Fruit fly (Drosophila melanogaster) whole organism, pupa: ENCODE data around the gene CG6136.

Experiments
- CG12605 ChIP-seq: fragments of 200-800 bp; sonication (Bioruptor generic); IDR thresholded peaks from 2 replicates; pipeline ENCODE4 v1.3.6; 2022; ENCODE audit warnings: missing biosample characterization, missing genetic modification characterization
- CG13204 ChIP-seq: fragments of 200-800 bp; sonication (Bioruptor generic); optimal IDR thresholded peaks from 2 replicates; lab custom pipeline; 2018; ENCODE audit warnings: missing biosample characterization, mild to moderate bottlenecking, missing genetic modification characterization, moderate library complexity
- CG17806 ChIP-seq: fragments of 200-800 bp; sonication (Bioruptor generic); optimal IDR thresholded peaks from 2 replicates; lab custom pipeline; 2018; ENCODE audit warnings: missing biosample characterization, mild to moderate bottlenecking, missing genetic modification characterization, moderate library complexity
- CG4496 ChIP-seq: fragments of 200-800 bp; sonication (Bioruptor generic); IDR thresholded peaks from 3 replicates; pipeline ENCODE4 v1.3.6; 2022; ENCODE audit warnings: missing biosample characterization, missing genetic modification characterization
- CG8159 ChIP-seq: fragments of 200-800 bp; sonication (Bioruptor generic); optimal IDR thresholded peaks from 3 replicates; lab custom pipeline; 2018; ENCODE audit warnings: missing biosample characterization, mild to moderate bottlenecking, missing genetic modification characterization, moderate library complexity
- D1 ChIP-seq: fragments of 200-800 bp; sonication (Bioruptor generic); optimal IDR thresholded peaks from 2 replicates; lab custom pipeline; 2018; ENCODE audit warnings: missing biosample characterization, mild to moderate bottlenecking, missing genetic modification characterization, moderate library complexity
- EcR ChIP-seq: fragments of 200-800 bp; sonication (Bioruptor generic); optimal IDR thresholded peaks from 3 replicates; lab custom pipeline; 2019; ENCODE audit warnings: missing biosample characterization, missing genetic modification characterization, mild to moderate bottlenecking, moderate library complexity, missing genetic modification reagents
- Ets98B ChIP-seq: fragments of 200-800 bp; sonication (Bioruptor generic); IDR thresholded peaks from 2 replicates; pipeline ENCODE4 v1.3.6; 2022; ENCODE audit warnings: missing biosample characterization, missing genetic modification characterization
- Pif1A ChIP-seq: fragments of 200-800 bp; sonication (Bioruptor generic); optimal IDR thresholded peaks from 3 replicates; lab custom pipeline; 2016; ENCODE audit warnings: missing biosample characterization, missing genetic modification characterization
- fd96Ca ChIP-seq: fragments of 200-800 bp; sonication (Bioruptor generic); IDR thresholded peaks from 3 replicates; pipeline ENCODE4 v1.3.6; 2022; ENCODE audit warnings: missing biosample characterization, missing genetic modification characterization
- rn ChIP-seq: fragments of 200-800 bp; sonication (Bioruptor generic); IDR thresholded peaks from 2 replicates; pipeline ENCODE4 v1.3.6; 2022; ENCODE audit warnings: missing biosample characterization, missing genetic modification characterization

DNA sequence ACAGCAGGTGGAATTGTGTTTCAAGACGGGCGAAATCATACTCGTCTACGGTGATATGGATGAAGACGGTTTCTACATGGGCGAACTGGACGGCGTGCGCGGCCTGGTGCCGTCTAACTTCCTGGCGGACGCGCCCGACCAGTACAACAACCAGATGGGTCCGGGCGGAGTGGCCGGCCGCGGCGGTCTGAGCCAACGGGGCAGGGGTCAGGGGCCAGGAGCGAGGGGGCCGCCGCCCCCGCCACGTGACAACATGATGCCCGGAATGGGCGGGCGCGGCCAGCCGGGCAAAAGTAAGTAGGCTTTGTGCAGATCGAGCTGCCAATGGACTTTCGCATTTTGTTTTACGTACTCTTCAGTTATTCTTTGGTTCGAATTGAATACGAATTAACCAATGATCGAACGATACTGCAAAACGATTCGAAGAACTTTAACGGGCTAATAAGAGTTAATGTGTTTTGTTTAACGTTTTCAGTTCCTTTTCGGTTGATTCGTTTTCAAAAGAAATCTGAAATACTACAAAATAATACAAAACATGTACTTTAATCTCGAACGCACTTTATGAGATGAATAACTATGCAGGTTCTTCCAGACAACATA lies 21.3 kb upstream of the CG6136 start:
- no peak for TF ChIP-seq EcR (GFP tag; lab: Kevin White, UChicago)
- TF ChIP-seq CG8159 (tag; lab: Kevin White, UChicago) = no peak
- no peak for TF ChIP-seq fd96Ca (GFP tag; lab: Robert Waterston, UW)
- no peak for TF ChIP-seq CG13204 (GFP tag; lab: Kevin White, UChicago)
- TF ChIP-seq D1 (tag; lab: Kevin White, UChicago) = no peak
- no peak for TF ChIP-seq CG4496 (GFP tag; lab: Robert Waterston, UW)
- TF ChIP-seq rn (GFP tag; lab: Robert Waterston, UW) = no peak
- TF ChIP-seq Pif1A (GFP tag; lab: Kevin White, UChicago) = no peak
- TF ChIP-seq Ets98B (GFP tag; lab: Robert Waterston, UW) = no peak
- no peak for TF ChIP-seq CG17806
- no peak for TF ChIP-seq CG12605
